Worm (Caenorhabditis elegans): ENCODE results near the gene srw-41.

The srw-41 gene

ce11 chrV:16735518-16735917 is 38.2 kb downstream of the srw-41 start, which contains the start of the genes clec-38 and clec-34:
clec-38 (minus strand) TSS chrV:16735618.
clec-34 (plus strand) TSS chrV:16735765.
- TF ChIP-seq nhr-76 (tag; optimal IDR thresholded peaks at IDR 0.05) (no peak), ztf-4 (tag; optimal IDR thresholded peaks at IDR 0.05) (no peak), snpc-4 (tag; optimal IDR thresholded peaks at IDR 0.05) (no peak), zag-1 (tag; optimal IDR thresholded peaks at IDR 0.05) (no peak), unc-62 (GFP tag; optimal IDR thresholded peaks at IDR 0.05) (no peak), nhr-11 (tag; optimal IDR thresholded peaks at IDR 0.05) (no peak), nhr-28 (tag; optimal IDR thresholded peaks at IDR 0.05) (no peak), R02D3.7 (tag; optimal IDR thresholded peaks at IDR 0.05) (no peak)

DNA sequence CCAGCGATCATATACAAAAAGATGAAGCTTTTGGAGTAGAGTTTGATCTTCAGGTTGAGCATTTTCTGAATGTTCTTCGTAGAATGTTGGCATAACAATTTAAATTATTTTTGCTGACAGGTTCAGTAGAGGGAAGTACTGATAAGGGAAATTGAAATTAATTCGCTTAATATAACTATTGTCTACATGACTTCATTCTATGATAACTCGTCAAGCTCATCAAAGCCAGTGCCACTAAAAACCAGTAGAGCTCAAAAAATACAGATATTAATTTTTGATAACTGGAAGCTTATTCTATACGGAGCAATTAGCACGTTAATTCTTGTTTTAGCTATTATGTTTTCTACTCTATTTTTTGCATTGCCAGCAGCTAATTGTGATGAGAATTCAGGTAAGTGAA is 41.8 kb downstream of the srw-41 start, which contains the start of the genes clec-29 and clec-39:
Gene clec-29, minus strand, starts transcription at position 101 of the 400 bp plus-strand sequence.
Gene clec-39, plus strand, starts transcription at position 169 of the 400 bp plus-strand sequence.
- TF ChIP-seq R02D3.7 (tag; optimal IDR thresholded peaks at IDR 0.05) (no peak), nhr-11 (tag; optimal IDR thresholded peaks at IDR 0.05) (no peak), mml-1 (tag; optimal IDR thresholded peaks at IDR 0.05) (no peak), pha-4 (tag; optimal IDR thresholded peaks at IDR 0.05) (no peak), nhr-67 (tag; optimal IDR thresholded peaks at IDR 0.05) (no peak), ztf-4 (tag; optimal IDR thresholded peaks at IDR 0.05) (no peak), unc-62 (GFP tag; optimal IDR thresholded peaks at IDR 0.05) (no peak), nhr-28 (tag; optimal IDR thresholded peaks at IDR 0.05) (no peak), ztf-11 (tag; optimal IDR thresholded peaks at IDR 0.05) (no peak)

DNA sequence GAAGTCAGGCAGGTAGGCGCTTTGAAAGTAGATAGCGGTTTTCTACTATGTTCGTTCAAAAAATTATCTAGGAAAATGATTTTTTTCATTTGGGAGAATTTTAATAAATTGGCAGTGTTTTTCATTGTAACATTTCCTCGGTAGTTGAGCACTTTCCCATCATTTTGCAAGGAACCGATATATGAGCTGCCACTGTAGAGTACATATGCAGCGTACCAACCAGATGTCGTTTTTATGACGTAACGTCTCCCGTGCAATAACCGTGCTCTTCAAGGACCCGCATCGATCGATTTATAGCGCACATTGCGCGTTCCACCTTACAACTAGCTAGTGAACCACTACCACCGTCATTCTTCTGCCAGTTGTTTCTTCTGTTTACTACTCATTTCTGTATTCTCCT is 44.8 kb downstream of the srw-41 start, which contains the start of gene T25E12.6:
Gene T25E12.6, plus strand, starts transcription at position 301 of the 400 bp plus-strand sequence.
- TF ChIP-seq nfya-1 (tag; optimal IDR thresholded peaks at IDR 0.05; ENCODE audit: insufficient read depth), result no peak
- no peak for TF ChIP-seq nhr-43 (tag; optimal IDR thresholded peaks at IDR 0.05; ENCODE audit: poor library complexity, severe bottlenecking)
- no peak for TF ChIP-seq nhr-12 (tag; optimal IDR thresholded peaks at IDR 0.05)
- TF ChIP-seq skn-1 (tag; optimal IDR thresholded peaks at IDR 0.05), result no peak
- TF ChIP-seq elt-3 (tag; optimal IDR thresholded peaks at IDR 0.05), result no peak
- no peak for TF ChIP-seq nhr-76 (tag; optimal IDR thresholded peaks at IDR 0.05)
- TF ChIP-seq unc-39 (tag; optimal IDR thresholded peaks at IDR 0.05), result no peak
- no peak for TF ChIP-seq egl-27 (tag; optimal IDR thresholded peaks at IDR 0.05)
- TF ChIP-seq eor-1 (tag; optimal IDR thresholded peaks at IDR 0.05), result no peak

DNA sequence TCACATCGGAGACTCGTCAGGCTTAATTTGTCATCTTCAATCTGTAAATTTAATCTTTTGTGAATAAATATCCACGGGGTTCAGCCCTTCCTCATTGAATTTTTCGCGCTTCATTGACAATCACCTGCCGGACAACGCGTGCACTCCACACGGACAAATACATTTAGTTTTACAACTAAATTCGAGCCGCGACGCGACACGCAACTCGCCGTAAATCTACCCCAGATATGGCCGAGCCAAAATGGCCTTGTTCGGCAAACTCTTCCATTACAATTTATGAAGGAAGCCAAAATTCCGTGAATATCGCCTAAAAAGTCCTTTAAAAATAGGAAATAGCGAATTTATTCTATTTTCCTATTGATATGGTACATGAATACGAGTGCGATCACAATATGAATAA is 47.5 kb downstream of the srw-41 start:
- no peak for TF ChIP-seq egl-5 (tag; optimal IDR thresholded peaks at IDR 0.05)
- no peak for TF ChIP-seq hmg-11 (tag; optimal IDR thresholded peaks at IDR 0.05)
- no peak for TF ChIP-seq sea-2 (GFP tag; optimal IDR thresholded peaks at IDR 0.05)
- TF ChIP-seq pqm-1 (tag; optimal IDR thresholded peaks at IDR 0.05), result no peak
- no peak for TF ChIP-seq ztf-11 (tag; optimal IDR thresholded peaks at IDR 0.05)

DNA sequence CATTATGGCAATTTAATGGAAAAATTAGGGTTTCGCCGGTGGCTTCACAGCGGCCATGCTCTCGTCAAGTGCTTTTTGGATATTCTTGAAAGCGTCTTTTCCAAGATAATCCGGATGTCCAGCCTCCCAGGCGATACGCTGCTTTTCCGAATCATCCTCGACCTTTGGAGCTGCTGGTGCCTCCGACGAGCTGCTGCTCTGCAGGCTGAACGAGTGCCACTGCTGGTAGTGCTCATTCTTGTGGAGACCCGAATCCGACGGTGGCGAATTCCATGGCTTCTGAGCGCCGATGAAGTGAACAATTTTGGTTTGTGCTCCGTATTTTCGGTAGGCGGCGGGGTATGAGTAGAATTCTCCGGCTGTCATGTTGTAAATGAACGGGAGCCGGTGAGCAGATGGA is 47.9 kb downstream of the srw-41 start:
- TF ChIP-seq mdl-1 (tag; optimal IDR thresholded peaks at IDR 0.05) (no peak), nhr-67 (tag; optimal IDR thresholded peaks at IDR 0.05) (no peak), nhr-77 (tag; optimal IDR thresholded peaks at IDR 0.05) (no peak), R02D3.7 (tag; optimal IDR thresholded peaks at IDR 0.05) (no peak), nhr-237 (tag; optimal IDR thresholded peaks at IDR 0.05) (no peak), lsy-12 (tag; optimal IDR thresholded peaks at IDR 0.05) (no peak), skn-1 (tag; optimal IDR thresholded peaks at IDR 0.05) (no peak), pha-4 (tag; optimal IDR thresholded peaks at IDR 0.05) (no peak), tbx-2 (tag; optimal IDR thresholded peaks at IDR 0.05) (no peak), mml-1 (tag; optimal IDR thresholded peaks at IDR 0.05) (no peak), elt-3 (tag; optimal IDR thresholded peaks at IDR 0.05) (no peak), unc-62 (GFP tag; optimal IDR thresholded peaks at IDR 0.05) (no peak), elt-2 (tag; optimal IDR thresholded peaks at IDR 0.05) (no peak), daf-12 (tag; optimal IDR thresholded peaks at IDR 0.05) (no peak), nhr-28 (tag; optimal IDR thresholded peaks at IDR 0.05) (no peak), zag-1 (tag; optimal IDR thresholded peaks at IDR 0.05) (no peak), nhr-11 (tag; optimal IDR thresholded peaks at IDR 0.05) (no peak), ceh-9 (tag; optimal IDR thresholded peaks at IDR 0.05) (no peak)
